Worm (Caenorhabditis elegans): Measurements from ENCODE around the gene melo-3.

DNA sequence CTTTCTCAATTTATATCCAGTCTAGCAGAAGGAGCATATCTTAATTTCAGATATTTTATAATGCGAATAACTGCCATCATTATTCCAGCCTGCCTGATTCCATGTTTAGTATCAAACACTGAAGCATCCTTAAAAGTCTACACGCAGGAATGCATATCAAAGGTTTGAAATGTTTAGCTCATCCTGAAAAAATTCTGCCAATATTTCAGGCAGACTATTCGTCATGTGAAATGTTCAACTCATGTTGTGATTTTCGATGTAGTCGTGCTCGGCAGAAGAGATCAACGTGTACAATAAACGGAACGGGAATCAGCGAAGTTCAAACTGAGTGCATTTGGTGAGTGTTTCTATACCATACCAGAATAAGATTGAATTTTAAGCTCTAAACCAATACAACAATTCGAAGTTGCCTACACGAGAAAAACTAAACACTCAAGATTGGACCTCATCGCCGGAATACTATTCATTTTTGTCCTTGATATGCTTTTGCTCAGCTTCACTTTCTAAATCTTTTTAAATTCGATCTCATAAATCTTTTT is 37.1 kb downstream of the melo-3 start, which contains the start of gene T01C3.11:
- TF ChIP-seq elt-3 (tag; optimal IDR thresholded peaks at IDR 0.05), result no peak
- no peak for TF ChIP-seq pha-4 (tag; optimal IDR thresholded peaks at IDR 0.05)
- no peak for TF ChIP-seq lsy-2 (tag; optimal IDR thresholded peaks at IDR 0.05)

All from whole organism, mixed stage, embryonic.